Fruit fly (Drosophila melanogaster): Measurements from ENCODE around the gene CG12541.

CG12541 gene

DNA sequence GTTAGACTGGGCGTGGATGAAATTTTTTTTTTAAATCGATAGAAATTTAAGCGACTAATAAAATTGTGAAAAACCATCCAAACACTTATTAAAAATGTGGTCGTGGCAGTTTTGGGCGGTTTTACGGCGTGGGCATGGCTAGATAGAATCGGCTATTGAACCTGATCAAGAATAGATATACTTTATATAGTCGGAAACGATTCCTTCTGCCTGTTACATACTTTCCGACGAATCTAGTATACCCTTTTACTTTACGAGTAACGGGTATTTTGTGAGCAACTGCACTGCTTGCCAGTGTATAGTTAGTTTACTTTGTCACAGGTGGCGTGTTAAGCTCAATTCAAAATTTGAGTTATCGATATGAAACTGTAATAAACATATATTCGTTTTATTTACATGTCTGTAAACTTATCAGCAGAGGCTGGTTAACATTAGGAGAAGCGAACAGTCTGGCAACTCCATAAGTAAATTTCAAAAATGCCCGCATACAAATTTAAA, 50.9 kb downstream of the CG12541 start (continued):
- TF ChIP-seq CG2129 (GFP tag; IDR thresholded peaks at IDR 0.05; ENCODE audit: partially characterized antibody) (0 out of 2 replicates have a peak, but pooled peaks have one; percentile 23), CG4404 (GFP tag; IDR thresholded peaks at IDR 0.05) (no peak), CG14965 (GFP tag; optimal IDR thresholded peaks at IDR 0.05; ENCODE audit: borderline replicate concordance) (no peak), zf30C (GFP tag; optimal IDR thresholded peaks at IDR 0.05) (no peak), ind (GFP tag; optimal IDR thresholded peaks at IDR 0.05) (no peak), onecut (GFP tag; IDR thresholded peaks at IDR 0.05) (peak; percentile 60), CG17829 (tag; optimal IDR thresholded peaks at IDR 0.05) (peak; percentile 42), Eip74EF (GFP tag; optimal IDR thresholded peaks at IDR 0.05) (peak in 1 of 2 experiments; percentile 50), CG14710 (tag; optimal IDR thresholded peaks at IDR 0.05) (peak; percentile 46), Sox102F (GFP tag; optimal IDR thresholded peaks at IDR 0.05) (peak; percentile 36), CG7271 (tag; optimal IDR thresholded peaks at IDR 0.05) (no peak), caup (GFP tag; optimal IDR thresholded peaks at IDR 0.05; ENCODE audit: severe bottlenecking) (peak; percentile 32), sd (tag; optimal IDR thresholded peaks at IDR 0.05) (no peak), CG8281 (tag; optimal IDR thresholded peaks at IDR 0.05) (no peak), CG13296 (GFP tag; optimal IDR thresholded peaks at IDR 0.05) (no peak), CG11696 (GFP tag; IDR thresholded peaks at IDR 0.05) (no peak), hkb (optimal IDR thresholded peaks at IDR 0.05) (no peak), hkb (GFP tag; IDR thresholded peaks at IDR 0.05) (peak; percentile 74), Fer3 (tag; optimal IDR thresholded peaks at IDR 0.05) (peak; percentile 14), dm (GFP tag; optimal IDR thresholded peaks at IDR 0.05) (no peak), C15 (GFP tag; IDR thresholded peaks at IDR 0.05) (no peak), mld (GFP tag; IDR thresholded peaks at IDR 0.05; ENCODE audit: partially characterized antibody) (0 out of 3 replicates have a peak, but pooled peaks have one; percentile 21), CG11085 (GFP tag; IDR thresholded peaks at IDR 0.05) (peak; percentile 46; the same call in 1 of the 2 replicates), Dfd (GFP tag; optimal IDR thresholded peaks at IDR 0.05) (no peak), Sin3A (optimal IDR thresholded peaks at IDR 0.05) (no peak), CG13123 (GFP tag; optimal IDR thresholded peaks at IDR 0.05) (no peak), Stat92E (GFP tag; optimal IDR thresholded peaks at IDR 0.05) (no peak), wor (GFP tag; IDR thresholded peaks at IDR 0.05) (no peak), CG5180 (GFP tag; optimal IDR thresholded peaks at IDR 0.05) (no peak), CG17385 (GFP tag; optimal IDR thresholded peaks at IDR 0.05) (peak; percentile 5), YL-1 (GFP tag; optimal IDR thresholded peaks at IDR 0.05) (peak; percentile 7), CG10543 (GFP tag; optimal IDR thresholded peaks at IDR 0.05) (peak; percentile 21), D19B (GFP tag; optimal IDR thresholded peaks at IDR 0.05) (peak; percentile 31), CG3726 (GFP tag; IDR thresholded peaks at IDR 0.05) (0 out of 3 replicates have a peak, but pooled peaks have one; percentile 19), PHDP (tag; optimal IDR thresholded peaks at IDR 0.05) (peak; percentile 35), CG8290 (GFP tag; optimal IDR thresholded peaks at IDR 0.05) (peak; percentile 37), CG8290 (tag; optimal IDR thresholded peaks at IDR 0.05) (peak in 1 of 2 experiments; percentile 89), CG15011 (GFP tag; optimal IDR thresholded peaks at IDR 0.05) (no peak), CG4617 (GFP tag; optimal IDR thresholded peaks at IDR 0.05; ENCODE audit: borderline replicate concordance) (no peak), rib (GFP tag; IDR thresholded peaks at IDR 0.05) (peak; percentile 52; the same call in 1 of the 2 replicates), CG10959 (GFP tag; IDR thresholded peaks at IDR 0.05) (no peak), Hey (tag; optimal IDR thresholded peaks at IDR 0.05) (no peak), CG3407 (GFP tag; optimal IDR thresholded peaks at IDR 0.05) (no peak), CG2116 (GFP tag; optimal IDR thresholded peaks at IDR 0.05) (peak; percentile 36), oc (tag; optimal IDR thresholded peaks at IDR 0.05) (no peak), CG11723 (GFP tag; optimal IDR thresholded peaks at IDR 0.05) (no peak), CG14860 (GFP tag; IDR thresholded peaks at IDR 0.05; ENCODE audit: partially characterized antibody) (peak; percentile 56; the same call in 2 of the 3 replicates), CG4424 (GFP tag; optimal IDR thresholded peaks at IDR 0.05) (peak; percentile 20), Bdp1 (GFP tag; optimal IDR thresholded peaks at IDR 0.05) (no peak), CG10274 (GFP tag; optimal IDR thresholded peaks at IDR 0.05) (no peak)

All from whole organism, embryonic.